Worm (Caenorhabditis elegans) whole organism, midembryonic: ENCODE results near the gene nhr-275.

ENCODE experiments used
- T22C8.4 ChIP-seq: fragments of 200-800 bp; sonication (Bioruptor generic); IDR thresholded peaks from 2 replicates; pipeline ENCODE4 v1.3.6; 2022; ENCODE audit warnings: missing genetic modification characterization, missing compliant biosample characterization
- cog-1 ChIP-seq: sonication (generic microtip); optimal IDR thresholded peaks from 2 replicates; lab custom pipeline; 2016; ENCODE audit warnings: missing genetic modification characterization, missing compliant biosample characterization
- flt-1 ChIP-seq: fragments of 200-800 bp; sonication (Bioruptor generic); IDR thresholded peaks from 2 replicates; pipeline ENCODE4 v1.3.6; 2022; ENCODE audit warnings: missing genetic modification characterization, missing compliant biosample characterization
- klf-2 ChIP-seq: fragments of 200-800 bp; sonication (Bioruptor generic); conservative IDR thresholded peaks from 2 replicates; pipeline ENCODE4 v1.3.6; 2022; ENCODE audit warnings: missing genetic modification reagents, missing genetic modification characterization, missing compliant biosample characterization
- med-1 ChIP-seq: sonication (generic microtip); optimal IDR thresholded peaks from 2 replicates; lab custom pipeline; 2017; ENCODE audit warnings: missing genetic modification characterization, mild to moderate bottlenecking, missing compliant biosample characterization, antibody characterized with exemption, missing genetic modification reagents; ENCODE audit not compliant: insufficient read depth
- ref-1 ChIP-seq: fragments of 200-800 bp; sonication (Bioruptor generic); conservative IDR thresholded peaks from 2 replicates; pipeline ENCODE4 v1.3.6; 2022; ENCODE audit warnings: missing genetic modification reagents, missing genetic modification characterization, missing compliant biosample characterization
- tab-1 ChIP-seq: fragments of 200-800 bp; sonication (Bioruptor generic); IDR thresholded peaks from 2 replicates; pipeline ENCODE4 v1.3.6; 2022; ENCODE audit warnings: missing genetic modification characterization, missing compliant biosample characterization
- ztf-23 ChIP-seq: fragments of 200-800 bp; sonication (Bioruptor generic); IDR thresholded peaks from 2 replicates; pipeline ENCODE4 v1.3.6; 2022; ENCODE audit warnings: missing genetic modification reagents, missing genetic modification characterization, missing compliant biosample characterization
- ztf-29 ChIP-seq: fragments of 200-800 bp; sonication (Bioruptor generic); IDR thresholded peaks from 2 replicates; pipeline ENCODE4 v1.3.6; 2022; ENCODE audit warnings: missing genetic modification reagents, missing genetic modification characterization, missing compliant biosample characterization

Gene nhr-275

ce11 chrV:2230912-2231311 lies 35.9 kb downstream of the nhr-275 start, which contains the start of gene nhr-134:
Gene nhr-134 (plus strand): TSS chrV:2231223.
- TF ChIP-seq med-1 (GFP tag; lab: Kevin White, UChicago) (no peak), tab-1 (GFP tag; lab: Robert Waterston, UW) (no peak), klf-2 (GFP tag; lab: Robert Waterston, UW) (no peak), T22C8.4 (GFP tag; lab: Robert Waterston, UW) (no peak), flt-1 (GFP tag; lab: Robert Waterston, UW) (no peak), ref-1 (GFP tag; lab: Robert Waterston, UW) (no peak), cog-1 (tag; lab: Kevin White, UChicago) (no peak), ztf-23 (GFP tag; lab: Robert Waterston, UW) (no peak), ztf-29 (no peak)

DNA sequence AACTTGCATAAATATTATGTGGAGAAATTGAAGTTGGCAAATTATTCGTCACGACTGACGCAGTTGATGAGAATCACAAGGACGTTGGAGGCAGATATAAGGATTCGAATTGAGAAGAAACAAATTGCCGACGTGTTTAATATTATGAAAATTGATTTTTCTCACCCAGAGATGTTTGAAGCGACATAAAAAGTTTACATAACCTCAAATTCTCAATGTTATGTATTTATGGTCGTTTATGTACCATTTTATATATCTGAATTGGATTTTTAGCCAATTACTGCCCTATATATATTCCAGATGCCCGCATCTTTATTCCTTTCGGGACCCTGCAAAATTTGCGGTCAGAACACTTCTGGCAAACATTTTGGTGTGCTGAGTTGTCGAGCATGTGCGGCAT lies 38.1 kb downstream of the nhr-275 start, which contains the start of gene nhr-126:
Gene nhr-126 (plus strand): TSS at position 301 of the 400 bp plus-strand sequence.
- no peak for TF ChIP-seq T22C8.4 (GFP tag; lab: Robert Waterston, UW)
- TF ChIP-seq ref-1 (GFP tag; lab: Robert Waterston, UW) = no peak
- no peak for TF ChIP-seq ztf-29

DNA sequence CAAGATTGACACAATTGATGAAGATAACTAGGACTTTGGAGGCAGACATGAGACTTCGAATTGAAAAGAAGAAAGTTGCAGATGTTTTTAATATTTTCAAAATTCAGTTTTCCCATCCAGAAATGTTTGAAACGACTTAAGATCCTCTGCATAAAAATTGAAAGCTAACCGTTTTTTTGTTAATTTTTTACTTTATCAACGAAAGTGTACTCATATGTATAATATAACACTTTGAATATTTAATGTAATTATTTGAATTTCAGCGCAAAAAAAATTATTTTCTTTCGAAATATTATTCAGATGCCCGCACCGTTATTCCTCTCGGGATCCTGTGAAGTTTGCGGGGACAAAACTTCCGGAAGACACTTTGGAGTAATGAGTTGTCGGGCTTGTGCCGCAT lies 40.0 kb downstream of the nhr-275 start, which contains the start of gene nhr-18:
Gene nhr-18 (plus strand): TSS at position 301 of the 400 bp plus-strand sequence.
- TF ChIP-seq ztf-23 (GFP tag; lab: Robert Waterston, UW) (no peak), ztf-29 (no peak), T22C8.4 (GFP tag; lab: Robert Waterston, UW) (no peak), tab-1 (GFP tag; lab: Robert Waterston, UW) (no peak), ref-1 (GFP tag; lab: Robert Waterston, UW) (no peak), med-1 (GFP tag; lab: Kevin White, UChicago) (no peak), flt-1 (GFP tag; lab: Robert Waterston, UW) (no peak), klf-2 (GFP tag; lab: Robert Waterston, UW) (no peak), cog-1 (tag; lab: Kevin White, UChicago) (no peak)

DNA sequence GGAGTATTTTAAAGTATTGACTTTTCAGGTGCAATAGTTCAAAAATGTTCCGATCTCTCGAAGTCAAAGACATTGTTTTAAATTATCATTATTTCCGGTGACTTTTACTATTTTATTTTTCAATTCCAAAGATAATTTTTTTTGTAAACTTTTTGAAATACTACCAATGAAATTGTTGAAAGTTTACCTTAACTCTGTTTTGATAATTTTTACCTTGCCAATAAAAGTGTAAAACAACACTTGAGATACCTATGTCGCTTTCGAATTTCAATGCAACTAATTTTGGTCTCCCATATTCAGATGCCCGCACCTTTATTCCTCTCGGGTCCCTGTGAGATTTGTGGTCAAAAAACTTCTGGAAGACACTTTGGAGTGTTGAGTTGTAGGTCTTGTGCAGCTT lies 41.7 kb downstream of the nhr-275 start, which contains the start of gene nhr-103:
Gene nhr-103 (plus strand): TSS at position 301 of the 400 bp plus-strand sequence.
- TF ChIP-seq ztf-23 (GFP tag; lab: Robert Waterston, UW) (no peak), cog-1 (tag; lab: Kevin White, UChicago) (no peak), ztf-29 (no peak), flt-1 (GFP tag; lab: Robert Waterston, UW) (no peak), klf-2 (GFP tag; lab: Robert Waterston, UW) (no peak), T22C8.4 (GFP tag; lab: Robert Waterston, UW) (no peak), med-1 (GFP tag; lab: Kevin White, UChicago) (no peak), ref-1 (GFP tag; lab: Robert Waterston, UW) (no peak), tab-1 (GFP tag; lab: Robert Waterston, UW) (no peak)

DNA sequence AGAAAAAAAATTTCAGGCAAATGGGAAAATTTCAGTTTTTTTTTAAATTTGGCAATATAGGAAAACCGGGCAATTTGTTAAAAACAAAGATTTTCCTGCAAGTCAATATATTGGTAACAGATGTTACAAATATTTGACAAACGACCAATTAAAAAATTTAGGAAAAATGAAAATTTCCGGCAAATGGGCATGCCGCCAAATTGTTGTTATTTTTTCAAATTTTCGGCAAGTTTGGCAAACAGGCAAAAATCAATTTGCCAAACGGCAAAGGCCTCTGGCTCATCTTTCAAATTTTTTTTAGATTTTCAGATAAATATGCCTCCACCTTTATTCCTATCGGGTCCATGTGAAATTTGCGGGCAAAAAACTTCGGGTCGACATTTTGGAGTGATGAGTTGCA lies 45.1 kb downstream of the nhr-275 start, which contains the start of gene nhr-128:
Gene nhr-128 (plus strand): TSS at position 301 of the 400 bp plus-strand sequence.
- TF ChIP-seq tab-1 (GFP tag; lab: Robert Waterston, UW) (no peak), ztf-23 (GFP tag; lab: Robert Waterston, UW) (no peak), ztf-29 (no peak), flt-1 (GFP tag; lab: Robert Waterston, UW) (no peak)

DNA sequence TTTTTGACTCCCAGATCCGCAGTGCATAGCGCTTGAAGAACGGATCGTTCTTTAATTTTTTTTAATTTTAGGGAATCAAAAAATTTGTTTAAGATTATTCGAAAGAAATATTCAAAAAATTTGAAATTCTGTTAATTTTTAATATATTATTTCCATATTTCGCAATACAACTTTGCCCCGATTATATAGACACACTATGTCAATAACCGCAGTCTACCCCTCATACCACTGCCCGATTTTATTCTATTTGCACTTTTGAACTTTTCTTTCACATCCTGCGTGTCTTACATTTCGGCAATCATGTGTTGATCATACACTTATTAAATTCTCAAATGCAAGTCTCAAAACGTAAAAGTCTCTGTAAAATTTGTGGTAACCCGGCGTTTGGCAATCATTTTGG lies 48.1 kb downstream of the nhr-275 start, which contains the start of gene nhr-56:
Gene nhr-56 (plus strand): TSS at position 202 of the 400 bp plus-strand sequence.
- TF ChIP-seq ref-1 (GFP tag; lab: Robert Waterston, UW) (no peak), ztf-29 (no peak), med-1 (GFP tag; lab: Kevin White, UChicago) (no peak), tab-1 (GFP tag; lab: Robert Waterston, UW) (no peak), cog-1 (tag; lab: Kevin White, UChicago) (no peak), klf-2 (GFP tag; lab: Robert Waterston, UW) (no peak), ztf-23 (GFP tag; lab: Robert Waterston, UW) (no peak), T22C8.4 (GFP tag; lab: Robert Waterston, UW) (no peak), flt-1 (GFP tag; lab: Robert Waterston, UW) (no peak)

- TF ChIP-seq T22C8.4 (GFP tag; lab: Robert Waterston, UW) = no peak
- no peak for TF ChIP-seq cog-1 (tag; lab: Kevin White, UChicago)
- TF ChIP-seq ztf-23 (GFP tag; lab: Robert Waterston, UW) = no peak
- no peak for TF ChIP-seq flt-1 (GFP tag; lab: Robert Waterston, UW)
- TF ChIP-seq med-1 (GFP tag; lab: Kevin White, UChicago) = no peak
- TF ChIP-seq klf-2 (GFP tag; lab: Robert Waterston, UW) = no peak
- TF ChIP-seq ztf-29 = no peak
- TF ChIP-seq ref-1 (GFP tag; lab: Robert Waterston, UW) = no peak
- no peak for TF ChIP-seq tab-1 (GFP tag; lab: Robert Waterston, UW)
Observed at ce11 chrV:2216927-2217326, 49.9 kb downstream of the nhr-275 start.

- TF ChIP-seq ref-1 (GFP tag; lab: Robert Waterston, UW) (no peak), klf-2 (GFP tag; lab: Robert Waterston, UW) (no peak), ztf-29 (no peak), tab-1 (GFP tag; lab: Robert Waterston, UW) (no peak), cog-1 (tag; lab: Kevin White, UChicago) (no peak), T22C8.4 (GFP tag; lab: Robert Waterston, UW) (no peak), ztf-23 (GFP tag; lab: Robert Waterston, UW) (no peak), flt-1 (GFP tag; lab: Robert Waterston, UW) (no peak), med-1 (GFP tag; lab: Kevin White, UChicago) (no peak)
Observed at ce11 chrV:2215352-2215751, 51.5 kb downstream of the nhr-275 start, which contains the start of gene nstp-8. Gene nstp-8 (plus strand): TSS chrV:2215652.
